Worm (Caenorhabditis elegans) whole organism, mixed stage, embryonic: ENCODE measurements around the gene clec-245.

Experiments
- M03D4.4 ChIP-seq: sonication (generic microtip); optimal IDR thresholded peaks from 2 replicates; lab custom pipeline; 2017; ENCODE audit warnings: mild to moderate bottlenecking, missing genetic modification characterization, missing compliant biosample characterization
- bed-3 ChIP-seq: fragments of 200-800 bp; sonication (Bioruptor generic); optimal IDR thresholded peaks from 3 replicates; lab custom pipeline; 2018; ENCODE audit warnings: mild to moderate bottlenecking, missing genetic modification characterization, moderate library complexity, missing compliant biosample characterization
- blmp-1 ChIP-seq: fragments of 150-350 bp; optimal IDR thresholded peaks from 2 replicates; lab custom pipeline; 2014; ENCODE audit warnings: missing biosample characterization, missing genetic modification characterization
- ceh-39 ChIP-seq: fragments of 150-350 bp; optimal IDR thresholded peaks from 2 replicates; lab custom pipeline; 2014; ENCODE audit warnings: missing biosample characterization, missing genetic modification characterization
- ceh-43 ChIP-seq: fragments of 200-800 bp; sonication (Bioruptor generic); optimal IDR thresholded peaks from 2 replicates; lab custom pipeline; 2018; ENCODE audit warnings: mild to moderate bottlenecking, missing genetic modification characterization, moderate library complexity, missing compliant biosample characterization
- ceh-83 ChIP-seq: fragments of 200-800 bp; sonication (Bioruptor generic); optimal IDR thresholded peaks from 2 replicates; lab custom pipeline; 2018; ENCODE audit warnings: mild to moderate bottlenecking, missing genetic modification characterization, missing compliant biosample characterization
- ces-1 ChIP-seq: fragments of 150-350 bp; optimal IDR thresholded peaks from 2 replicates; lab custom pipeline; 2014; ENCODE audit warnings: missing biosample characterization, missing genetic modification reagents, missing genetic modification characterization
- cnd-1 ChIP-seq: fragments of 200-800 bp; sonication (Bioruptor generic); optimal IDR thresholded peaks from 2 replicates; lab custom pipeline; 2018; ENCODE audit warnings: mild to moderate bottlenecking, missing genetic modification characterization, missing compliant biosample characterization
- drap-1 ChIP-seq: fragments of 200-800 bp; sonication (Bioruptor generic); optimal IDR thresholded peaks from 3 replicates; lab custom pipeline; 2018; ENCODE audit warnings: mild to moderate bottlenecking, missing genetic modification characterization, missing compliant biosample characterization
- elt-1 ChIP-seq: sonication (generic microtip); optimal IDR thresholded peaks from 2 replicates; lab custom pipeline; 2017; ENCODE audit warnings: missing genetic modification characterization, mild to moderate bottlenecking, missing compliant biosample characterization, antibody characterized with exemption, moderate library complexity, borderline replicate concordance; ENCODE audit not compliant: insufficient read depth
- elt-3 ChIP-seq: fragments of 150-350 bp; optimal IDR thresholded peaks from 2 replicates; lab custom pipeline; 2014; ENCODE audit warnings: missing biosample characterization, missing genetic modification characterization
- flh-1 ChIP-seq: fragments of 200-800 bp; sonication (Bioruptor generic); optimal IDR thresholded peaks from 2 replicates; lab custom pipeline; 2018; ENCODE audit warnings: mild to moderate bottlenecking, missing genetic modification characterization, moderate library complexity, missing compliant biosample characterization
- ham-2 ChIP-seq: fragments of 200-800 bp; sonication (Bioruptor generic); optimal IDR thresholded peaks from 2 replicates; lab custom pipeline; 2018; ENCODE audit warnings: mild to moderate bottlenecking, missing genetic modification characterization, missing compliant biosample characterization
- hlh-1 ChIP-seq: fragments of 150-350 bp; optimal IDR thresholded peaks from 2 replicates; lab custom pipeline; 2014; ENCODE audit warnings: missing biosample characterization, missing genetic modification reagents, missing genetic modification characterization
- lin-13 ChIP-seq: fragments of 150-350 bp; optimal IDR thresholded peaks from 2 replicates; lab custom pipeline; 2014; ENCODE audit warnings: missing biosample characterization, missing genetic modification characterization
- lin-32 ChIP-seq: fragments of 200-800 bp; sonication (Bioruptor generic); optimal IDR thresholded peaks from 2 replicates; lab custom pipeline; 2018; ENCODE audit warnings: mild to moderate bottlenecking, missing genetic modification characterization, missing compliant biosample characterization
- lsy-2 ChIP-seq: fragments of 150-350 bp; optimal IDR thresholded peaks from 2 replicates; lab custom pipeline; 2014; ENCODE audit warnings: missing biosample characterization, missing genetic modification characterization
- mab-5 ChIP-seq: fragments of 150-350 bp; optimal IDR thresholded peaks from 2 replicates; lab custom pipeline; 2014; ENCODE audit warnings: missing biosample characterization, missing genetic modification characterization
- mep-1 ChIP-seq: fragments of 150-350 bp; optimal IDR thresholded peaks from 2 replicates; lab custom pipeline; 2017; ENCODE audit warnings: missing biosample characterization, missing genetic modification reagents, missing genetic modification characterization, inconsistent platforms
- mls-2 ChIP-seq: sonication (generic microtip); optimal IDR thresholded peaks from 2 replicates; lab custom pipeline; 2016; ENCODE audit warnings: mild to moderate bottlenecking, missing genetic modification characterization, moderate library complexity, missing compliant biosample characterization
- nhr-12 ChIP-seq: fragments of 150-350 bp; optimal IDR thresholded peaks from 2 replicates; lab custom pipeline; 2014; ENCODE audit warnings: missing biosample characterization, missing genetic modification characterization
- nhr-2 ChIP-seq: fragments of 150-350 bp; optimal IDR thresholded peaks from 2 replicates; lab custom pipeline; 2014; ENCODE audit warnings: missing biosample characterization, missing genetic modification characterization
- nhr-237 ChIP-seq: fragments of 150-350 bp; optimal IDR thresholded peaks from 2 replicates; lab custom pipeline; 2014; ENCODE audit warnings: missing biosample characterization, missing genetic modification characterization
- nhr-28 ChIP-seq: fragments of 150-350 bp; optimal IDR thresholded peaks from 2 replicates; lab custom pipeline; 2014; ENCODE audit warnings: missing biosample characterization, missing genetic modification characterization
- nhr-76 ChIP-seq: sonication (generic microtip); optimal IDR thresholded peaks from 2 replicates; lab custom pipeline; 2017; ENCODE audit warnings: missing biosample characterization, missing genetic modification characterization
- pha-4 ChIP-seq: fragments of 150-350 bp; optimal IDR thresholded peaks from 2 replicates; lab custom pipeline; 2018; ENCODE audit warnings: missing biosample characterization, missing genetic modification reagents, missing genetic modification characterization
- sem-2 ChIP-seq: fragments of 200-800 bp; sonication (Bioruptor generic); optimal IDR thresholded peaks from 2 replicates; lab custom pipeline; 2018; ENCODE audit warnings: mild to moderate bottlenecking, missing genetic modification characterization, missing compliant biosample characterization
- snpc-4 ChIP-seq: fragments of 150-350 bp; optimal IDR thresholded peaks from 2 replicates; lab custom pipeline; 2014; ENCODE audit warnings: missing biosample characterization, missing genetic modification characterization
- sptf-1 ChIP-seq: sonication (generic microtip); optimal IDR thresholded peaks from 2 replicates; lab custom pipeline; 2017; ENCODE audit warnings: mild to moderate bottlenecking, missing genetic modification characterization, moderate library complexity, missing compliant biosample characterization
- tbx-8 ChIP-seq: fragments of 200-800 bp; sonication (Bioruptor generic); optimal IDR thresholded peaks from 2 replicates; lab custom pipeline; 2018; ENCODE audit warnings: mild to moderate bottlenecking, missing genetic modification characterization, moderate library complexity, missing compliant biosample characterization
- unc-39 ChIP-seq: fragments of 150-350 bp; optimal IDR thresholded peaks from 2 replicates; lab custom pipeline; 2014; ENCODE audit warnings: missing biosample characterization, missing genetic modification characterization
- unc-62 ChIP-seq: fragments of 150-350 bp; optimal IDR thresholded peaks from 2 replicates; lab custom pipeline; 2014; ENCODE audit warnings: missing biosample characterization, missing genetic modification reagents, missing genetic modification characterization
- zip-8 ChIP-seq: fragments of 150-350 bp; optimal IDR thresholded peaks from 2 replicates; lab custom pipeline; 2014; ENCODE audit warnings: missing biosample characterization, missing genetic modification characterization
- ztf-11 ChIP-seq: fragments of 150-350 bp; optimal IDR thresholded peaks from 2 replicates; lab custom pipeline; 2014; ENCODE audit warnings: missing biosample characterization, missing genetic modification characterization

Gene clec-245

ce11 chrV:18157707-18158106 lies 30.5 kb downstream of the clec-245 start, which contains the start of gene clec-48:
clec-48 (plus strand) TSS chrV:18158026.
- TF ChIP-seq snpc-4 (tag; lab: Kevin White, UChicago) = no peak
- no peak for TF ChIP-seq sptf-1 (tag; lab: Kevin White, UChicago)
- no peak for TF ChIP-seq lin-32 (GFP tag; lab: Kevin White, UChicago)
- no peak for TF ChIP-seq blmp-1 (tag; lab: Kevin White, UChicago)
- no peak for TF ChIP-seq unc-62
- TF ChIP-seq lsy-2 = no peak
- no peak for TF ChIP-seq mab-5 (tag; lab: Kevin White, UChicago)
- no peak for TF ChIP-seq lin-13 (tag; lab: Kevin White, UChicago)
- TF ChIP-seq pha-4 (tag; lab: Kevin White, UChicago) = no peak
- TF ChIP-seq cnd-1 (tag; lab: Kevin White, UChicago) = no peak

- no peak for TF ChIP-seq lin-32 (GFP tag; lab: Kevin White, UChicago)
- TF ChIP-seq bed-3 (GFP tag; lab: Kevin White, UChicago) = no peak
- TF ChIP-seq ceh-39 (tag; lab: Kevin White, UChicago) = no peak
- TF ChIP-seq lsy-2 = no peak
- no peak for TF ChIP-seq ceh-43 (GFP tag; lab: Kevin White, UChicago)
- no peak for TF ChIP-seq nhr-12 (tag; lab: Kevin White, UChicago)
- TF ChIP-seq unc-62 = no peak
- TF ChIP-seq drap-1 (GFP tag; lab: Kevin White, UChicago) = no peak
- no peak for TF ChIP-seq ham-2 (GFP tag; lab: Kevin White, UChicago)
- TF ChIP-seq tbx-8 (GFP tag; lab: Kevin White, UChicago) = no peak
- TF ChIP-seq ces-1 (GFP tag; lab: Kevin White, UChicago) = no peak
- TF ChIP-seq lin-13 (tag; lab: Kevin White, UChicago) = no peak
- TF ChIP-seq nhr-2 (tag; lab: Kevin White, UChicago) = no peak
- TF ChIP-seq M03D4.4 = no peak
- TF ChIP-seq ceh-83 (GFP tag; lab: Kevin White, UChicago) = no peak
- TF ChIP-seq unc-39 (tag; lab: Kevin White, UChicago) = no peak
- no peak for TF ChIP-seq hlh-1 (tag; lab: Kevin White, UChicago)
- no peak for TF ChIP-seq nhr-76 (tag; lab: Kevin White, UChicago)
- TF ChIP-seq snpc-4 (tag; lab: Kevin White, UChicago) = no peak
- no peak for TF ChIP-seq ztf-11 (tag; lab: Kevin White, UChicago)
Measured at ce11 chrV:18146077-18146476, 42.2 kb downstream of the clec-245 start, which contains the start of gene C14A6.3. C14A6.3 (plus strand) TSS chrV:18146377.

ce11 chrV:18144442-18144841 lies 43.8 kb downstream of the clec-245 start:
- no peak for TF ChIP-seq flh-1 (GFP tag; lab: Kevin White, UChicago)
- TF ChIP-seq zip-8 = no peak
- no peak for TF ChIP-seq nhr-237 (tag; lab: Kevin White, UChicago)
- TF ChIP-seq ztf-11 (tag; lab: Kevin White, UChicago) = no peak
- TF ChIP-seq sem-2 (GFP tag; lab: Kevin White, UChicago) = no peak
- no peak for TF ChIP-seq sptf-1 (tag; lab: Kevin White, UChicago)

ce11 chrV:18143445-18143844 lies 44.8 kb downstream of the clec-245 start, which contains the start of gene Y37H2A.14:
Y37H2A.14 (plus strand) TSS chrV:18143745.
- TF ChIP-seq flh-1 (GFP tag; lab: Kevin White, UChicago) (no peak), unc-39 (tag; lab: Kevin White, UChicago) (no peak), bed-3 (GFP tag; lab: Kevin White, UChicago) (no peak), pha-4 (tag; lab: Kevin White, UChicago) (no peak)
- TF ChIP-seq, all 35 proteins: peak for 0

DNA sequence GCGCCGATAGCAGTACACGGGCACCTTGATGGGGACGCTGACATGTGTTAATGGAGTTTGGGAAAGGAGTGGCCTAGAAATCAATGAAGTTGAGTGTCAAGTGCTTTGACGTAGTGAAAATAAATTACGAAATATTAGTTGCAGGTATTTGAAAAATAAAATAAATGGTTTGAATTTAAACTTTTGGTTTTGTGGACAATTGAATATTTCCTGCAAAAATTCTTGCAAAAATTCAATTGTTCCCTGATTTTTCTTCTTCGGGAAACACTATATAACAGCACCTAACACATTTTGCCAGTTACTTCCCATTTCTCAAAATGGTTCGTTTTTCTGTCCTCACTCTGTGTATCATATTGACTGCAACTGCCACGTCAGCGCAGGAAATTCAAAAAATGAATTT lies 45.7 kb downstream of the clec-245 start, which contains the start of gene Y37H2A.13:
Gene Y37H2A.13 (plus strand): TSS at position 301 of the 400 bp plus-strand sequence.
- TF ChIP-seq lin-13 (tag; lab: Kevin White, UChicago) = no peak
- no peak for TF ChIP-seq ztf-11 (tag; lab: Kevin White, UChicago)
- TF ChIP-seq mep-1 = no peak
- no peak for TF ChIP-seq elt-3 (tag; lab: Kevin White, UChicago)
- no peak for TF ChIP-seq blmp-1 (tag; lab: Kevin White, UChicago)
- no peak for TF ChIP-seq ceh-43 (GFP tag; lab: Kevin White, UChicago)
- no peak for TF ChIP-seq M03D4.4
- no peak for TF ChIP-seq nhr-76 (tag; lab: Kevin White, UChicago)
- TF ChIP-seq unc-39 (tag; lab: Kevin White, UChicago) = no peak
- no peak for TF ChIP-seq ham-2 (GFP tag; lab: Kevin White, UChicago)
- no peak for TF ChIP-seq nhr-2 (tag; lab: Kevin White, UChicago)
- no peak for TF ChIP-seq cnd-1 (tag; lab: Kevin White, UChicago)
- TF ChIP-seq ces-1 (GFP tag; lab: Kevin White, UChicago) = no peak
- TF ChIP-seq lsy-2 = no peak
- no peak for TF ChIP-seq mls-2 (tag; lab: Kevin White, UChicago)
- TF ChIP-seq tbx-8 (GFP tag; lab: Kevin White, UChicago) = no peak
- TF ChIP-seq zip-8 = no peak
- TF ChIP-seq nhr-12 (tag; lab: Kevin White, UChicago) = no peak
- no peak for TF ChIP-seq nhr-28 (tag; lab: Kevin White, UChicago)
- TF ChIP-seq elt-1 (tag; lab: Kevin White, UChicago) = no peak
- TF ChIP-seq, all 35 proteins: peak for 0
